Fruit fly (Drosophila melanogaster) whole organism, adult: ENCODE measurements around the gene CCDC53.

ENCODE experiments used
- CG11617 ChIP-seq: fragments of 200-800 bp; sonication (Bioruptor generic); optimal IDR thresholded peaks from 2 replicates; lab custom pipeline; 2017; ENCODE audit warnings: mild to moderate bottlenecking, missing biosample characterization, missing genetic modification reagents, missing genetic modification characterization
- CG12768 ChIP-seq: fragments of 200-800 bp; sonication (Bioruptor generic); optimal IDR thresholded peaks from 2 replicates; lab custom pipeline; 2017; ENCODE audit warnings: missing biosample characterization, missing genetic modification characterization, mild to moderate bottlenecking, moderate library complexity, missing genetic modification reagents
- CG14711 ChIP-seq: fragments of 200-800 bp; sonication (Bioruptor generic); optimal IDR thresholded peaks from 2 replicates; lab custom pipeline; 2018; ENCODE audit warnings: missing biosample characterization, mild to moderate bottlenecking, missing genetic modification characterization, moderate library complexity
- CG1620 ChIP-seq: fragments of 200-800 bp; sonication (Bioruptor generic); optimal IDR thresholded peaks from 2 replicates; lab custom pipeline; 2016; ENCODE audit warnings: missing biosample characterization, missing genetic modification characterization
- CG33017 ChIP-seq: fragments of 200-800 bp; sonication (Bioruptor generic); optimal IDR thresholded peaks from 2 replicates; lab custom pipeline; 2018; ENCODE audit warnings: missing biosample characterization, mild to moderate bottlenecking, missing genetic modification characterization, moderate library complexity
- CG5204 ChIP-seq: fragments of 200-800 bp; sonication (Bioruptor generic); optimal IDR thresholded peaks from 2 replicates; lab custom pipeline; 2016; ENCODE audit warnings: missing biosample characterization, missing genetic modification characterization
- CG7045 ChIP-seq: fragments of 200-800 bp; sonication (Bioruptor generic); optimal IDR thresholded peaks from 2 replicates; lab custom pipeline; 2017; ENCODE audit warnings: missing biosample characterization, mild to moderate bottlenecking, missing genetic modification characterization
- CG7101 ChIP-seq: fragments of 200-800 bp; sonication (Bioruptor generic); optimal IDR thresholded peaks from 2 replicates; lab custom pipeline; 2018; ENCODE audit warnings: missing biosample characterization, mild to moderate bottlenecking, missing genetic modification characterization, moderate library complexity
- Clk ChIP-seq: fragments of 200-800 bp; sonication (Bioruptor generic); optimal IDR thresholded peaks from 2 replicates; lab custom pipeline; 2017; ENCODE audit warnings: missing biosample characterization, missing genetic modification characterization
- Crg-1 ChIP-seq: fragments of 200-800 bp; sonication (Bioruptor generic); optimal IDR thresholded peaks from 2 replicates; lab custom pipeline; 2016; ENCODE audit warnings: missing biosample characterization, missing genetic modification characterization
- Hr96 ChIP-seq: fragments of 200-800 bp; sonication (Bioruptor generic); optimal IDR thresholded peaks from 2 replicates; lab custom pipeline; 2016; ENCODE audit warnings: missing biosample characterization, missing genetic modification characterization
- Mnt ChIP-seq: fragments of 200-800 bp; sonication (Bioruptor generic); optimal IDR thresholded peaks from 2 replicates; lab custom pipeline; 2016; ENCODE audit warnings: missing biosample characterization, mild to moderate bottlenecking, missing genetic modification characterization
- bab1 ChIP-seq: fragments of 200-800 bp; sonication (Bioruptor generic); optimal IDR thresholded peaks from 3 replicates; lab custom pipeline; 2019; ENCODE audit warnings: missing biosample characterization, mild to moderate bottlenecking, missing genetic modification characterization, moderate library complexity
- cic ChIP-seq: fragments of 200-800 bp; sonication (Bioruptor generic); optimal IDR thresholded peaks from 2 replicates; lab custom pipeline; 2017; ENCODE audit warnings: missing biosample characterization, mild to moderate bottlenecking, missing genetic modification characterization, moderate library complexity
- cnc ChIP-seq, 2 experiments: fragments of >200 bp; optimal IDR thresholded peaks; 2 replicates each; lab custom pipeline; 2017
- kay ChIP-seq: fragments of 200-800 bp; sonication (Bioruptor generic); peaks from one replicate; lab custom pipeline; 2016; ENCODE audit warnings: missing biosample characterization, missing genetic modification characterization, borderline replicate concordance
- ovo ChIP-seq: fragments of 200-800 bp; sonication (Bioruptor generic); optimal IDR thresholded peaks from 2 replicates; lab custom pipeline; 2016; ENCODE audit warnings: missing biosample characterization, missing genetic modification characterization
- pad ChIP-seq: fragments of 200-800 bp; sonication (Bioruptor generic); optimal IDR thresholded peaks from 3 replicates; lab custom pipeline; 2017; ENCODE audit warnings: missing biosample characterization, missing genetic modification characterization, mild to moderate bottlenecking, moderate library complexity, missing genetic modification reagents
- tj ChIP-seq: fragments of 200-800 bp; sonication (Bioruptor generic); optimal IDR thresholded peaks from 3 replicates; lab custom pipeline; 2017; ENCODE audit warnings: missing biosample characterization, mild to moderate bottlenecking, missing genetic modification characterization, moderate library complexity
- toe ChIP-seq: fragments of 200-800 bp; sonication (Bioruptor generic); optimal IDR thresholded peaks from 2 replicates; lab custom pipeline; 2016; ENCODE audit warnings: missing biosample characterization, missing genetic modification characterization

Gene CCDC53

dm6 chr2L:8040872-8041271, at the start of gene CCDC53:
CCDC53 (plus strand) TSS chr2L:8041106.
- TF ChIP-seq toe (GFP tag; lab: Kevin White, UChicago), result no peak
- TF ChIP-seq CG14711 (tag; lab: Kevin White, UChicago), result peak; percentile 98
- TF ChIP-seq bab1 (GFP tag; lab: Kevin White, UChicago), result peak; percentile 33

- TF ChIP-seq CG7101 (tag; lab: Kevin White, UChicago) (no peak), toe (GFP tag; lab: Kevin White, UChicago) (no peak), Mnt (peak; percentile 61), cic (peak; percentile 27), Hr96 (GFP tag; lab: Kevin White, UChicago) (no peak), ovo (peak; percentile 80)
Measured at dm6 chr2L:7991391-7991876, 49.5 kb upstream of the CCDC53 start.

- peak; percentile 71 for TF ChIP-seq CG33017 (tag; lab: Kevin White, UChicago)
- TF ChIP-seq CG11617 (GFP tag; lab: Kevin White, UChicago), result no peak
- TF ChIP-seq Hr96 (GFP tag; lab: Kevin White, UChicago), result no peak
- no peak for TF ChIP-seq CG12768
- no peak for TF ChIP-seq tj (GFP tag; lab: Kevin White, UChicago)
- peak; percentile 51 for TF ChIP-seq CG14711 (tag; lab: Kevin White, UChicago)
- TF ChIP-seq CG7101 (tag; lab: Kevin White, UChicago), result peak; percentile 74
- TF ChIP-seq CG5204 (GFP tag; lab: Kevin White, UChicago), result no peak
- peak; percentile 33 for TF ChIP-seq bab1 (GFP tag; lab: Kevin White, UChicago)
Measured at dm6 chr2L:7991951-7992350, 49.0 kb upstream of the CCDC53 start.

dm6 chr2L:7992654-7993053, 48.3 kb upstream of the CCDC53 start:
- no peak for TF ChIP-seq CG12768
- no peak for TF ChIP-seq Mnt
- no peak for TF ChIP-seq ovo
- TF ChIP-seq cic, result no peak
- TF ChIP-seq toe (GFP tag; lab: Kevin White, UChicago), result no peak
- peak; percentile 90 for TF ChIP-seq kay (GFP tag; lab: Kevin White, UChicago)
- TF ChIP-seq CG5204 (GFP tag; lab: Kevin White, UChicago), result no peak
- TF ChIP-seq tj (GFP tag; lab: Kevin White, UChicago), result peak; percentile 96

- TF ChIP-seq bab1 (GFP tag; lab: Kevin White, UChicago) (no peak), CG1620 (GFP tag; lab: Kevin White, UChicago) (no peak), tj (GFP tag; lab: Kevin White, UChicago) (no peak), cic (peak; percentile 90), kay (GFP tag; lab: Kevin White, UChicago) (peak; percentile 26)
Measured at dm6 chr2L:7993062-7993685, 47.7 kb upstream of the CCDC53 start.

dm6 chr2L:7993984-7994854, 46.7 kb upstream of the CCDC53 start, which contains the start of gene pes:
pes (minus strand) TSS chr2L:7994184.
- TF ChIP-seq Mnt (peak; percentile 83), toe (GFP tag; lab: Kevin White, UChicago) (peak; percentile 93), CG7101 (tag; lab: Kevin White, UChicago) (no peak), cic (peak; percentile 86), Hr96 (GFP tag; lab: Kevin White, UChicago) (peak; percentile 92), Clk (GFP tag; lab: Kevin White, UChicago) (peak; percentile 88), Crg-1 (no peak), CG12768 (peak; percentile 94), CG11617 (GFP tag; lab: Kevin White, UChicago) (peak; percentile 94), cnc (optimal IDR thresholded peaks at IDR 0.05; lab: Kevin White, UChicago) (no peak), CG33017 (tag; lab: Kevin White, UChicago) (no peak), CG1620 (GFP tag; lab: Kevin White, UChicago) (peak; percentile 69), CG14711 (tag; lab: Kevin White, UChicago) (peak; percentile 85), tj (GFP tag; lab: Kevin White, UChicago) (no peak), bab1 (GFP tag; lab: Kevin White, UChicago) (peak; percentile 94), CG5204 (GFP tag; lab: Kevin White, UChicago) (no peak), ovo (peak; percentile 77), pad (GFP tag; lab: Kevin White, UChicago) (peak; percentile 86), kay (GFP tag; lab: Kevin White, UChicago) (no peak), CG7045 (GFP tag; lab: Kevin White, UChicago) (peak; percentile 91)
